Worm (Caenorhabditis elegans): ENCODE measurements around the gene C25G6.1.
A peak's percentile ranks its signal among the peaks of the same experiment; 100 is the strongest.

C25G6.1 gene

ce11 chrX:1270598-1270997 is at the start of gene C25G6.1:
TSS of gene C25G6.1 (plus strand) at chrX:1270898.
- TF ChIP-seq lir-3 (tag; optimal IDR thresholded peaks at IDR 0.05; ENCODE audit: poor library complexity) (no peak), egl-27 (tag; optimal IDR thresholded peaks at IDR 0.05) (no peak), C16A3.4 (tag; optimal IDR thresholded peaks at IDR 0.05) (no peak), dpl-1 (GFP tag; optimal IDR thresholded peaks at IDR 0.05) (no peak), xbp-1 (tag; optimal IDR thresholded peaks at IDR 0.05) (no peak), snu-23 (GFP tag; optimal IDR thresholded peaks at IDR 0.05) (no peak), ets-5 (GFP tag; IDR thresholded peaks at IDR 0.05) (no peak), nhr-11 (tag; optimal IDR thresholded peaks at IDR 0.05) (no peak), nhr-237 (tag; optimal IDR thresholded peaks at IDR 0.05) (no peak), ceh-82 (tag; optimal IDR thresholded peaks at IDR 0.05) (no peak), lin-13 (GFP tag; optimal IDR thresholded peaks at IDR 0.05) (no peak), unc-62 (GFP tag; optimal IDR thresholded peaks at IDR 0.05) (no peak), elt-2 (tag; optimal IDR thresholded peaks at IDR 0.05) (no peak), hlh-4 (tag; optimal IDR thresholded peaks at IDR 0.05) (no peak), ceh-90 (tag; optimal IDR thresholded peaks at IDR 0.05) (no peak)

- TF ChIP-seq nhr-85 (tag) (peak; percentile 51), swsn-7 (tag; optimal IDR thresholded peaks at IDR 0.05) (no peak), Y116A8C.19 (tag; optimal IDR thresholded peaks at IDR 0.05; ENCODE audit: borderline replicate concordance) (no peak), mab-9 (GFP tag; IDR thresholded peaks at IDR 0.05) (no peak), skn-1 (tag; optimal IDR thresholded peaks at IDR 0.05) (no peak), hpl-2 (GFP tag; optimal IDR thresholded peaks at IDR 0.05) (no peak), F16B12.6 (tag; optimal IDR thresholded peaks at IDR 0.05) (no peak), lir-3 (tag; optimal IDR thresholded peaks at IDR 0.05; ENCODE audit: poor library complexity) (no peak), lin-14 (GFP tag; optimal IDR thresholded peaks at IDR 0.05) (peak; percentile 8), mdl-1 (tag; optimal IDR thresholded peaks at IDR 0.05) (no peak), nhr-47 (tag; optimal IDR thresholded peaks at IDR 0.05) (no peak), lin-15B (tag; optimal IDR thresholded peaks at IDR 0.05) (no peak), pag-3 (tag; optimal IDR thresholded peaks at IDR 0.05; ENCODE audit: borderline replicate concordance, insufficient read depth) (no peak), irx-1 (tag; optimal IDR thresholded peaks at IDR 0.05) (no peak), nhr-84 (tag; optimal IDR thresholded peaks at IDR 0.05) (no peak), ceh-8 (GFP tag; optimal IDR thresholded peaks at IDR 0.05) (no peak)
Measured at ce11 chrX:1222391-1222790, 48.3 kb upstream of the C25G6.1 start.

- no peak for TF ChIP-seq unc-86 (tag; optimal IDR thresholded peaks at IDR 0.05)
- no peak for TF ChIP-seq F16B12.6 (tag; optimal IDR thresholded peaks at IDR 0.05)
- TF ChIP-seq fos-1 (tag; optimal IDR thresholded peaks at IDR 0.05) = no peak
- no peak for TF ChIP-seq lin-14 (GFP tag; optimal IDR thresholded peaks at IDR 0.05)
- no peak for TF ChIP-seq hlh-4 (tag; optimal IDR thresholded peaks at IDR 0.05)
- no peak for TF ChIP-seq grh-1 (GFP tag; IDR thresholded peaks at IDR 0.05)
- TF ChIP-seq efl-1 (optimal IDR thresholded peaks at IDR 0.05) = no peak
- no peak for TF ChIP-seq efl-1 (GFP tag; optimal IDR thresholded peaks at IDR 0.05 in 1 of 2)
- TF ChIP-seq lin-35 (GFP tag; optimal IDR thresholded peaks at IDR 0.05) = no peak
- TF ChIP-seq pax-3 (tag; optimal IDR thresholded peaks at IDR 0.05) = no peak
- TF ChIP-seq nhr-11 (tag; optimal IDR thresholded peaks at IDR 0.05) = no peak
- no peak for TF ChIP-seq nhr-47 (tag; optimal IDR thresholded peaks at IDR 0.05)
- TF ChIP-seq nhr-12 (tag; optimal IDR thresholded peaks at IDR 0.05) = no peak
- TF ChIP-seq sup-37 (GFP tag; optimal IDR thresholded peaks at IDR 0.05) = no peak
Measured at ce11 chrX:1223089-1223488, 47.6 kb upstream of the C25G6.1 start.

- TF ChIP-seq efl-1 (optimal IDR thresholded peaks at IDR 0.05) = no peak
- TF ChIP-seq efl-1 (GFP tag; optimal IDR thresholded peaks at IDR 0.05 in 1 of 2) = peak in 1 of 2 experiments; percentile 21
- peak; percentile 6 for TF ChIP-seq blmp-1 (tag; optimal IDR thresholded peaks at IDR 0.05)
- no peak for TF ChIP-seq skn-1 (tag; optimal IDR thresholded peaks at IDR 0.05)
Measured at ce11 chrX:1223841-1224240, 46.9 kb upstream of the C25G6.1 start.
